Fruit fly (Drosophila melanogaster) whole organism, adult: ENCODE measurements around the gene PAN3.

Source experiments
- CG14711 ChIP-seq: fragments of 200-800 bp; sonication (Bioruptor generic); optimal IDR thresholded peaks from 2 replicates; lab custom pipeline; 2018; ENCODE audit warnings: missing biosample characterization, mild to moderate bottlenecking, missing genetic modification characterization, moderate library complexity
- CG7045 ChIP-seq: fragments of 200-800 bp; sonication (Bioruptor generic); optimal IDR thresholded peaks from 2 replicates; lab custom pipeline; 2017; ENCODE audit warnings: missing biosample characterization, mild to moderate bottlenecking, missing genetic modification characterization
- CG7101 ChIP-seq: fragments of 200-800 bp; sonication (Bioruptor generic); optimal IDR thresholded peaks from 2 replicates; lab custom pipeline; 2018; ENCODE audit warnings: missing biosample characterization, mild to moderate bottlenecking, missing genetic modification characterization, moderate library complexity
- Hr96 ChIP-seq: fragments of 200-800 bp; sonication (Bioruptor generic); optimal IDR thresholded peaks from 2 replicates; lab custom pipeline; 2016; ENCODE audit warnings: missing biosample characterization, missing genetic modification characterization
- Mnt ChIP-seq: fragments of 200-800 bp; sonication (Bioruptor generic); optimal IDR thresholded peaks from 2 replicates; lab custom pipeline; 2016; ENCODE audit warnings: missing biosample characterization, mild to moderate bottlenecking, missing genetic modification characterization
- kay ChIP-seq: fragments of 200-800 bp; sonication (Bioruptor generic); peaks from one replicate; lab custom pipeline; 2016; ENCODE audit warnings: missing biosample characterization, missing genetic modification characterization, borderline replicate concordance
- pad ChIP-seq: fragments of 200-800 bp; sonication (Bioruptor generic); optimal IDR thresholded peaks from 3 replicates; lab custom pipeline; 2017; ENCODE audit warnings: missing biosample characterization, missing genetic modification characterization, mild to moderate bottlenecking, moderate library complexity, missing genetic modification reagents
- toe ChIP-seq: fragments of 200-800 bp; sonication (Bioruptor generic); optimal IDR thresholded peaks from 2 replicates; lab custom pipeline; 2016; ENCODE audit warnings: missing biosample characterization, missing genetic modification characterization

dm6 chr3L:3069774-3070173, 1.2 kb upstream of the PAN3 start:
- TF ChIP-seq Mnt (peak; percentile 47), CG7045 (GFP tag; lab: Kevin White, UChicago) (no peak), CG7101 (tag; lab: Kevin White, UChicago) (no peak), Hr96 (GFP tag; lab: Kevin White, UChicago) (no peak), CG14711 (tag; lab: Kevin White, UChicago) (no peak), kay (GFP tag; lab: Kevin White, UChicago) (no peak), toe (no peak), pad (GFP tag; lab: Kevin White, UChicago) (peak; percentile 95)
